Worm (Caenorhabditis elegans) whole organism, young adult: Measurements from ENCODE around the gene Y45G12B.3.
A peak's percentile ranks its signal among the peaks of the same experiment; 100 is the strongest.

Source experiments
- B0261.1 ChIP-seq: sonication (generic microtip); optimal IDR thresholded peaks from 2 replicates; lab custom pipeline; 2016; ENCODE audit warnings: mild to moderate bottlenecking, missing genetic modification characterization, moderate library complexity, missing compliant biosample characterization
- C06A6.2 ChIP-seq: fragments of 200-800 bp; sonication (Bioruptor generic); conservative IDR thresholded peaks from 2 replicates; pipeline ENCODE4 v1.3.6; 2022; ENCODE audit warnings: missing genetic modification characterization, missing compliant biosample characterization
- D2030.7 ChIP-seq: fragments of 200-800 bp; sonication (Bioruptor generic); IDR thresholded peaks from 2 replicates; pipeline ENCODE4 v1.3.6; 2022; ENCODE audit warnings: missing genetic modification reagents, missing genetic modification characterization, missing compliant biosample characterization
- F22D6.2 ChIP-seq: sonication (generic microtip); optimal IDR thresholded peaks from 2 replicates; lab custom pipeline; 2016; ENCODE audit warnings: mild to moderate bottlenecking, missing genetic modification characterization, missing compliant biosample characterization
- F33H1.4 ChIP-seq: fragments of 200-800 bp; sonication (Bioruptor generic); IDR thresholded peaks from 2 replicates; pipeline ENCODE4 v1.3.6; 2022; ENCODE audit warnings: missing genetic modification reagents, missing genetic modification characterization, missing compliant biosample characterization
- F39B2.1 ChIP-seq: fragments of 200-800 bp; sonication (Bioruptor generic); IDR thresholded peaks from 2 replicates; pipeline ENCODE4 v1.3.6; 2022; ENCODE audit warnings: missing genetic modification reagents, missing genetic modification characterization, missing compliant biosample characterization
- F49E8.2 ChIP-seq: sonication (generic microtip); optimal IDR thresholded peaks from 3 replicates; lab custom pipeline; 2017; ENCODE audit warnings: missing genetic modification characterization, mild to moderate bottlenecking, missing compliant biosample characterization, antibody characterized with exemption, moderate library complexity; ENCODE audit not compliant: insufficient read depth
- F55B11.4 ChIP-seq: sonication (generic microtip); optimal IDR thresholded peaks from 2 replicates; lab custom pipeline; 2016; ENCODE audit warnings: missing compliant biosample characterization, missing genetic modification characterization, borderline replicate concordance; ENCODE audit not compliant: insufficient read depth
- F57A8.1 ChIP-seq: fragments of 200-800 bp; sonication (Bioruptor generic); optimal IDR thresholded peaks from 2 replicates; lab custom pipeline; 2018; ENCODE audit warnings: mild to moderate bottlenecking, missing genetic modification characterization, moderate library complexity, missing compliant biosample characterization
- K11D2.4 ChIP-seq: fragments of 200-800 bp; sonication (Bioruptor generic); IDR thresholded peaks from 2 replicates; pipeline ENCODE4 v1.3.6; 2022; ENCODE audit warnings: missing genetic modification reagents, missing genetic modification characterization, missing compliant biosample characterization
- K12H6.12 ChIP-seq: fragments of 200-800 bp; sonication (Bioruptor generic); optimal IDR thresholded peaks from 2 replicates; lab custom pipeline; 2018; ENCODE audit warnings: mild to moderate bottlenecking, missing genetic modification characterization, missing compliant biosample characterization
- T26A5.8 ChIP-seq: sonication (generic microtip); optimal IDR thresholded peaks from 2 replicates; lab custom pipeline; 2016; ENCODE audit warnings: missing genetic modification characterization, missing compliant biosample characterization
- Y56A3A.18 ChIP-seq: fragments of 200-800 bp; sonication (Bioruptor generic); IDR thresholded peaks from 2 replicates; pipeline ENCODE4 v1.3.6; 2022; ENCODE audit warnings: missing genetic modification reagents, missing genetic modification characterization, missing compliant biosample characterization
- Y95B8A.8 ChIP-seq: fragments of 200-800 bp; sonication (Bioruptor generic); IDR thresholded peaks from 2 replicates; pipeline ENCODE4 v1.3.6; 2022; ENCODE audit warnings: missing genetic modification reagents, missing genetic modification characterization, missing compliant biosample characterization
- ccch-3 ChIP-seq: fragments of 200-800 bp; sonication (Bioruptor generic); optimal IDR thresholded peaks from 2 replicates; lab custom pipeline; 2018; ENCODE audit warnings: mild to moderate bottlenecking, missing genetic modification characterization, missing compliant biosample characterization
- cebp-2 ChIP-seq: fragments of 200-800 bp; sonication (Bioruptor generic); IDR thresholded peaks from 2 replicates; pipeline ENCODE4 v1.3.6; 2022; ENCODE audit warnings: missing genetic modification characterization, missing compliant biosample characterization
- ceh-40 ChIP-seq: fragments of 200-800 bp; sonication (Bioruptor generic); IDR thresholded peaks from 2 replicates; pipeline ENCODE4 v1.3.6; 2022; ENCODE audit warnings: missing genetic modification characterization, missing compliant biosample characterization
- die-1 ChIP-seq: sonication (generic microtip); optimal IDR thresholded peaks from 2 replicates; lab custom pipeline; 2016; ENCODE audit warnings: missing genotype, mild to moderate bottlenecking, missing genetic modification characterization, missing compliant biosample characterization
- dpff-1 ChIP-seq: sonication (generic microtip); optimal IDR thresholded peaks from 2 replicates; lab custom pipeline; 2017; ENCODE audit warnings: mild to moderate bottlenecking, missing genetic modification characterization, missing compliant biosample characterization
- dpl-1 ChIP-seq: fragments of 150-350 bp; optimal IDR thresholded peaks from 2 replicates; lab custom pipeline; 2014; ENCODE audit warnings: missing biosample characterization, missing genetic modification reagents, missing genetic modification characterization
- egrh-3 ChIP-seq: fragments of 200-800 bp; sonication (Bioruptor generic); IDR thresholded peaks from 2 replicates; pipeline ENCODE4 v1.3.6; 2022; ENCODE audit warnings: missing genetic modification reagents, missing genetic modification characterization, missing compliant biosample characterization
- gei-17 ChIP-seq: fragments of 200-800 bp; sonication (Bioruptor generic); optimal IDR thresholded peaks from 2 replicates; lab custom pipeline; 2018; ENCODE audit warnings: mild to moderate bottlenecking, missing genetic modification characterization, missing compliant biosample characterization
- hsf-1 ChIP-seq: fragments of 200-800 bp; sonication (Bioruptor generic); IDR thresholded peaks from 2 replicates; pipeline ENCODE4 v1.3.6; 2022; ENCODE audit warnings: missing genetic modification reagents, missing genetic modification characterization, missing compliant biosample characterization
- lag-1 ChIP-seq: fragments of 200-800 bp; sonication (Bioruptor generic); IDR thresholded peaks from 2 replicates; pipeline ENCODE4 v1.3.6; 2022; ENCODE audit warnings: missing genetic modification reagents, missing genetic modification characterization, missing compliant biosample characterization
- lin-26 ChIP-seq: fragments of 200-800 bp; sonication (Bioruptor generic); IDR thresholded peaks from 2 replicates; pipeline ENCODE4 v1.3.6; 2022; ENCODE audit warnings: missing genetic modification reagents, missing genetic modification characterization, missing compliant biosample characterization
- lin-35 ChIP-seq, 3 experiments: fragments of 150-350 bp in 2 of 3; sonication (generic microtip) in 1 of 3; optimal IDR thresholded peaks; 2 replicates each; lab custom pipeline; 2014 to 2018; ENCODE audit warnings: missing biosample characterization in 3 of 3, missing genetic modification characterization in 3 of 3, missing genetic modification reagents in 3 of 3
- lsl-1 ChIP-seq: fragments of 200-800 bp; sonication (Bioruptor generic); optimal IDR thresholded peaks from 2 replicates; lab custom pipeline; 2018; ENCODE audit warnings: mild to moderate bottlenecking, missing genetic modification characterization, moderate library complexity, missing compliant biosample characterization
- nhr-120 ChIP-seq: fragments of 200-800 bp; sonication (Bioruptor generic); IDR thresholded peaks from 2 replicates; pipeline ENCODE4 v1.3.6; 2022; ENCODE audit warnings: missing genetic modification characterization, missing compliant biosample characterization
- nhr-80 ChIP-seq: sonication (generic microtip); optimal IDR thresholded peaks from 2 replicates; lab custom pipeline; 2016; ENCODE audit warnings: missing genetic modification characterization, missing compliant biosample characterization
- pbrm-1 ChIP-seq: fragments of 200-800 bp; sonication (Bioruptor generic); IDR thresholded peaks from 2 replicates; pipeline ENCODE4 v1.3.6; 2022; ENCODE audit warnings: missing genetic modification reagents, missing genetic modification characterization, missing compliant biosample characterization
- rec-8 ChIP-seq, 2 experiments: sonication (generic microtip); optimal IDR thresholded peaks; 2 replicates each; lab custom pipeline; 2016; ENCODE audit warnings: mild to moderate bottlenecking in 2 of 2, missing genetic modification characterization in 2 of 2, missing genetic modification reagents in 2 of 2, missing genotype in 2 of 2, missing biosample characterization in 1 of 2, missing compliant biosample characterization in 1 of 2, moderate library complexity in 1 of 2
- repo-1 ChIP-seq: sonication (generic microtip); optimal IDR thresholded peaks from 2 replicates; lab custom pipeline; 2017; ENCODE audit warnings: mild to moderate bottlenecking, missing genetic modification characterization, missing compliant biosample characterization
- rpc-1 ChIP-seq, 2 experiments: fragments of 150-350 bp in 1 of 2; sonication (generic microtip) in 1 of 2; optimal IDR thresholded peaks; 2 replicates each; lab custom pipeline; 2014 to 2018; ENCODE audit warnings: missing biosample characterization in 1 of 2, missing genetic modification characterization in 1 of 2, missing genetic modification reagents in 1 of 2, missing genotype in 1 of 2
- snpc-1.1 ChIP-seq: sonication (generic microtip); optimal IDR thresholded peaks from 2 replicates; lab custom pipeline; 2017; ENCODE audit warnings: missing genetic modification characterization, mild to moderate bottlenecking, missing compliant biosample characterization, antibody characterized with exemption, moderate library complexity, missing genotype, missing genetic modification reagents; ENCODE audit not compliant: insufficient read depth
- snpc-3.4 ChIP-seq: sonication (generic microtip); optimal IDR thresholded peaks from 2 replicates; lab custom pipeline; 2017; ENCODE audit warnings: missing genetic modification characterization, mild to moderate bottlenecking, missing compliant biosample characterization, antibody characterized with exemption, moderate library complexity, missing genotype, missing genetic modification reagents
- snpc-4 ChIP-seq, 5 experiments: fragments of 150-350 bp in 1 of 5; sonication (generic microtip) in 4 of 5; optimal IDR thresholded peaks; 2 replicates each; lab custom pipeline; 2014 to 2018; ENCODE audit warnings: missing genetic modification characterization in 5 of 5, missing biosample characterization in 3 of 5, antibody characterized with exemption in 2 of 5, mild to moderate bottlenecking in 2 of 5, missing compliant biosample characterization in 2 of 5, missing genotype in 2 of 5, moderate library complexity in 2 of 5, missing genetic modification reagents in 1 of 5
- sptf-2 ChIP-seq: fragments of 200-800 bp; sonication (Bioruptor generic); optimal IDR thresholded peaks from 2 replicates; lab custom pipeline; 2018; ENCODE audit warnings: mild to moderate bottlenecking, missing genetic modification characterization, missing compliant biosample characterization
- tbx-9 ChIP-seq: sonication (generic microtip); optimal IDR thresholded peaks from 2 replicates; lab custom pipeline; 2016; ENCODE audit warnings: borderline replicate concordance, missing genetic modification characterization, inconsistent platforms, missing compliant biosample characterization
- unc-130 ChIP-seq: sonication (generic microtip); optimal IDR thresholded peaks from 2 replicates; lab custom pipeline; 2016; ENCODE audit warnings: missing genetic modification reagents, missing genetic modification characterization, missing compliant biosample characterization
- zfh-2 ChIP-seq: fragments of 200-800 bp; sonication (Bioruptor generic); conservative IDR thresholded peaks from 2 replicates; pipeline ENCODE4 v1.3.6; 2022; ENCODE audit warnings: missing genetic modification reagents, missing genetic modification characterization, missing compliant biosample characterization
- ztf-18 ChIP-seq: sonication (generic microtip); optimal IDR thresholded peaks from 2 replicates; lab custom pipeline; 2016; ENCODE audit warnings: missing genotype, mild to moderate bottlenecking, missing genetic modification characterization, missing compliant biosample characterization
- ztf-22 ChIP-seq: fragments of 200-800 bp; sonication (Bioruptor generic); optimal IDR thresholded peaks from 2 replicates; lab custom pipeline; 2018; ENCODE audit warnings: mild to moderate bottlenecking, missing genetic modification characterization, moderate library complexity, missing compliant biosample characterization

Y45G12B.3 gene

DNA sequence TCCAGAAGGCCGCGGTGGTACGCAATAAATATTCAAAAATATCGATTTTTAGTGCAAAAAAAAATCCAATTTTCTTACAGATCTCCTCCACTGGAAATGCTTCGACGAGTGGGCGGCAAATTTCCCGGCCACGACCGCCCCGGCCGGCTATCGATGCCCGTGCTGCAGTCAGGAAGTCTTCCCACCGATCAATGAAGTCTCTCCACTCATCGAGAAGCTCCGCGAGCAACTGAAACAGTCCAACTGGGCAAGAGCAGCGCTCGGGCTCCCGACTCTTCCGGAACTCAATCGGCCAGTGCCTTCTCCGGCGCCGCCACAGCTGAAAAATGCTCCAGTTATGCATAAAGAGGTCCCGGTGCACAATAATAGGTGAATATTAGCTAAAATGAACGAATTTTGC lies at the start of gene Y45G12B.3:
Gene Y45G12B.3, minus strand, starts transcription at position 320 of the 400 bp plus-strand sequence.
- TF ChIP-seq gei-17 (no peak), F33H1.4 (no peak), zfh-2 (GFP tag; lab: Robert Waterston, UW) (peak; percentile 79), pbrm-1 (no peak), sptf-2 (no peak), T26A5.8 (tag; lab: Kevin White, UChicago) (no peak), ceh-40 (no peak), rpc-1 (optimal IDR thresholded peaks at IDR 0.05; lab: Kevin White, UChicago) (no peak), rpc-1 (tag; optimal IDR thresholded peaks at IDR 0.05; lab: Kevin White, UChicago) (no peak), egrh-3 (GFP tag; lab: Robert Waterston, UW) (peak; percentile 41; the same call in 1 of the 2 replicates)

DNA sequence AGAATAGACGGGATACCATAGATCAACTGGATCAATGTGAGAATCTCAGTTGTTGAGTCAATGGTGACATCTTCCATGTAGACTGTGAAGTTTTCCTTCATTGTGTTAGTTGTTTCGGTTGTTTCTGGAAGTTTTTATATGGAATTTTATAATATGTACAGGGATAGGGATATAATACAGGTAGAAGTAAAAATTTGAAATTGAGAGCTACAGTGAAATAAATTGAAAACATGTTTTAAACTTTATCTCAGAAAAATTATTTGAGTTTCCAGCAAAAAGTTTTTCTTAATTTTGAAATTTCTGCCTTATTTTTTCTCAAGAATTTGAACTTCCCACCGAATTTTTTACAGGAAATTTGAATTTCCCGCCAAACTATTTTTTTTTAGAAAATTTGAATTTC lies 46.2 kb upstream of the Y45G12B.3 start, which contains the start of gene srg-62:
Gene srg-62, minus strand, starts transcription at position 101 of the 400 bp plus-strand sequence.
- TF ChIP-seq F57A8.1 (GFP tag; lab: Kevin White, UChicago) (no peak), F22D6.2 (no peak), nhr-80 (tag; lab: Kevin White, UChicago) (no peak), D2030.7 (GFP tag; lab: Robert Waterston, UW) (no peak), F55B11.4 (tag; lab: Kevin White, UChicago) (no peak), hsf-1 (GFP tag; lab: Robert Waterston, UW) (no peak), F49E8.2 (tag; lab: Kevin White, UChicago) (no peak), K11D2.4 (GFP tag; lab: Robert Waterston, UW) (no peak), die-1 (tag; lab: Kevin White, UChicago) (no peak), lag-1 (GFP tag; lab: Robert Waterston, UW) (no peak), B0261.1 (tag; lab: Kevin White, UChicago) (no peak), K12H6.12 (no peak), lin-26 (no peak)

DNA sequence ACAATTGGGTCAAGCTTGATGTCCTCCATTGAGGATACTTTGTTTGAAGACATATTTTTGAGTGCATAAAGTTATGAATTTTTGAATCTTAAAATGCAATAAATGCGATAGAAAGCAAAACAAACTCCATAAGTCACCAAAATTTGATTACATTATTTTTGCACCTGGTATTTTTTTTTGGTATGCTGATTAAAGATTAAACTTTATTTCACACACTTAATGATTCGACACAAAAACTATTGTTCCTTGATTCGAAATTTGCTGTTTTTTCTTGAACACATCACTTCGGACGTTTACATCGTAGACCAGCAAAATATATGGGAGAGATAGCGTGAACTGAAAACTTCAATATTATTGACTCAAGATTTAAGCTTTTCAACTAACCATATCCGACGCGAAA lies 44.2 kb upstream of the Y45G12B.3 start, which contains the start of gene srg-61:
Gene srg-61, minus strand, starts transcription at position 101 of the 400 bp plus-strand sequence.
- TF ChIP-seq C06A6.2 (GFP tag; lab: Robert Waterston, UW) (no peak), ceh-40 (no peak), Y95B8A.8 (no peak), ztf-18 (tag; lab: Kevin White, UChicago) (no peak), tbx-9 (tag; lab: Kevin White, UChicago) (no peak), ccch-3 (GFP tag; lab: Kevin White, UChicago) (no peak), lin-35 (GFP tag; optimal IDR thresholded peaks at IDR 0.05; lab: Kevin White, UChicago) (no peak), ztf-22 (GFP tag; lab: Kevin White, UChicago) (no peak), nhr-120 (GFP tag; lab: Robert Waterston, UW) (no peak), unc-130 (GFP tag; lab: Kevin White, UChicago) (no peak)
- TF ChIP-seq, all 124 proteins: peak for 0

DNA sequence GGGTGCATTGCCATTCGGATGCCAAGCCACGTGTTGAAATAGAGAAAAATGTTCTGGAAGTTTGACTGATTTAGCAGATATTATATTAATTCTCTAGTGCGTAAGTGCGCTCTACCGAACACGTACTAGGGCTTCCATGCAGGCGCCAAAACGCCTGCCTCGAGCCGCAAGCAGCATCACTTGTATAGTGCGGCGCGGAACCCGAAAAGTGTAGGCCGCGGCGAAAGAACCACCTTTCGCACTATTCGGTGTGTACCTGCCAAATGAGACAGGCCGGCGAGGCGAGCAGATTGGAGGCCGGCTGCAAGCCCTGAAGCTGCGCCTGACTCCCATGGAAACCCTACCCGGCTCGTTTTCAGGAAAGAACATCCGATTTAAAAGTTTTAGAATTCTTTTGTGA lies 43.6 kb upstream of the Y45G12B.3 start:
- TF ChIP-seq F39B2.1 (GFP tag; lab: Robert Waterston, UW) (no peak), rec-8 (tag; optimal IDR thresholded peaks at IDR 0.05; lab: Kevin White, UChicago) (no peak), F57A8.1 (GFP tag; lab: Kevin White, UChicago) (no peak), snpc-1.1 (peak; percentile 82), repo-1 (tag; lab: Kevin White, UChicago) (no peak), F22D6.2 (no peak), sptf-2 (no peak), lsl-1 (peak; percentile 6), cebp-2 (GFP tag; lab: Robert Waterston, UW) (no peak), hsf-1 (GFP tag; lab: Robert Waterston, UW) (no peak), lin-26 (peak; percentile 56; the same call in 1 of the 2 replicates), dpl-1 (GFP tag; lab: Kevin White, UChicago) (no peak), Y56A3A.18 (GFP tag; lab: Robert Waterston, UW) (no peak), snpc-3.4 (tag; lab: Kevin White, UChicago) (peak; percentile 24), egrh-3 (GFP tag; lab: Robert Waterston, UW) (peak; percentile 37; the same call in 1 of the 2 replicates), snpc-4 (GFP tag; optimal IDR thresholded peaks at IDR 0.05; lab: Kevin White, UChicago) (peak; percentile 80), snpc-4 (tag; optimal IDR thresholded peaks at IDR 0.05; lab: Kevin White, UChicago) (peak in 3 of 4 experiments; percentile 83 to 93 (median 92)), dpff-1 (tag; lab: Kevin White, UChicago) (no peak), gei-17 (no peak)
